Fruit fly (Drosophila melanogaster) whole organism, prepupa: ENCODE data around the gene CG11563.

ENCODE experiments used
- Blimp-1 ChIP-seq: fragments of 200-800 bp; sonication (Bioruptor generic); optimal IDR thresholded peaks from 3 replicates; lab custom pipeline; 2017; ENCODE audit warnings: missing biosample characterization, missing genetic modification characterization, mild to moderate bottlenecking, moderate library complexity, missing genetic modification reagents
- CG10669 ChIP-seq: fragments of 200-800 bp; sonication (Bioruptor generic); optimal IDR thresholded peaks from 3 replicates; lab custom pipeline; 2018; ENCODE audit warnings: missing biosample characterization, mild to moderate bottlenecking, missing genetic modification characterization, moderate library complexity
- CG11294 ChIP-seq: fragments of 200-800 bp; sonication (Bioruptor generic); IDR thresholded peaks from 2 replicates; pipeline ENCODE4 v1.3.6; 2022; ENCODE audit warnings: missing biosample characterization, missing genetic modification characterization
- CG11762 ChIP-seq: fragments of 200-800 bp; sonication (Bioruptor generic); optimal IDR thresholded peaks from 3 replicates; lab custom pipeline; 2016; ENCODE audit warnings: missing biosample characterization, missing genetic modification characterization; ENCODE audit not compliant: insufficient read depth
- CG11902 ChIP-seq: fragments of 200-800 bp; sonication (Bioruptor generic); optimal IDR thresholded peaks from 3 replicates; lab custom pipeline; 2016; ENCODE audit warnings: missing biosample characterization, missing genetic modification characterization
- CG15336 ChIP-seq: fragments of 200-800 bp; sonication (Bioruptor generic); IDR thresholded peaks from 2 replicates; pipeline ENCODE4 v1.3.6; 2022; ENCODE audit warnings: missing biosample characterization, missing genetic modification characterization
- CG3032 ChIP-seq: fragments of 200-800 bp; optimal IDR thresholded peaks from 2 replicates; lab custom pipeline; 2019; ENCODE audit warnings: missing biosample characterization, mild to moderate bottlenecking, missing genetic modification characterization, moderate library complexity
- CG31627 ChIP-seq: fragments of 200-800 bp; sonication (Bioruptor generic); optimal IDR thresholded peaks from 3 replicates; lab custom pipeline; 2016; ENCODE audit warnings: missing biosample characterization, missing genetic modification characterization
- CG32006 ChIP-seq: fragments of 200-800 bp; sonication (Bioruptor generic); optimal IDR thresholded peaks from 3 replicates; lab custom pipeline; 2017; ENCODE audit warnings: missing biosample characterization, mild to moderate bottlenecking, missing genetic modification characterization
- CG34406 ChIP-seq: fragments of 200-800 bp; sonication (Bioruptor generic); optimal IDR thresholded peaks from 3 replicates; lab custom pipeline; 2016; ENCODE audit warnings: missing biosample characterization, missing genetic modification characterization
- CG3919 ChIP-seq: fragments of 200-800 bp; sonication (Bioruptor generic); optimal IDR thresholded peaks from 3 replicates; lab custom pipeline; 2016; ENCODE audit warnings: missing biosample characterization, missing genetic modification characterization
- CG6163 ChIP-seq: fragments of 200-800 bp; sonication (Bioruptor generic); IDR thresholded peaks from 3 replicates; pipeline ENCODE4 v1.3.6; 2022; ENCODE audit warnings: missing biosample characterization, missing genetic modification characterization
- CG6808 ChIP-seq: fragments of 200-800 bp; sonication (Bioruptor generic); optimal IDR thresholded peaks from 3 replicates; lab custom pipeline; 2017; ENCODE audit warnings: missing biosample characterization, missing genetic modification characterization, mild to moderate bottlenecking, moderate library complexity, missing genetic modification reagents
- CG7368 ChIP-seq: fragments of 200-800 bp; sonication (Bioruptor generic); optimal IDR thresholded peaks from 3 replicates; lab custom pipeline; 2016; ENCODE audit warnings: missing biosample characterization, missing genetic modification characterization
- CG8319 ChIP-seq: fragments of 200-800 bp; sonication (Bioruptor generic); optimal IDR thresholded peaks from 3 replicates; lab custom pipeline; 2016; ENCODE audit warnings: missing biosample characterization, missing genetic modification characterization
- CG9139 ChIP-seq: fragments of 200-800 bp; sonication (Bioruptor generic); optimal IDR thresholded peaks from 3 replicates; lab custom pipeline; 2017; ENCODE audit warnings: missing biosample characterization, mild to moderate bottlenecking, missing genetic modification characterization
- Eip75B ChIP-seq: fragments of 200-800 bp; sonication (Bioruptor generic); optimal IDR thresholded peaks from 3 replicates; lab custom pipeline; 2016; ENCODE audit warnings: missing biosample characterization, missing genetic modification characterization
- Eip78C ChIP-seq: fragments of 200-800 bp; sonication (Bioruptor generic); peaks from one replicate; lab custom pipeline; 2016; ENCODE audit warnings: missing biosample characterization, missing genetic modification characterization
- Eip93F ChIP-seq: fragments of 200-800 bp; sonication (Bioruptor generic); optimal IDR thresholded peaks from 2 replicates; lab custom pipeline; 2016; ENCODE audit warnings: missing biosample characterization, mild to moderate bottlenecking, missing genetic modification characterization
- Ets21C ChIP-seq: fragments of 200-800 bp; sonication (Bioruptor generic); optimal IDR thresholded peaks from 3 replicates; lab custom pipeline; 2016; ENCODE audit warnings: missing biosample characterization, missing genetic modification characterization
- Ets96B ChIP-seq: fragments of 200-800 bp; optimal IDR thresholded peaks from 2 replicates; lab custom pipeline; 2019; ENCODE audit warnings: missing biosample characterization, mild to moderate bottlenecking, missing genetic modification characterization, moderate library complexity
- Gug ChIP-seq: fragments of 200-800 bp; sonication (Bioruptor generic); IDR thresholded peaks from 2 replicates; pipeline ENCODE4 v1.3.6; 2022; ENCODE audit warnings: missing biosample characterization, missing genetic modification characterization
- Hr4 ChIP-seq: fragments of 200-800 bp; sonication (Bioruptor generic); optimal IDR thresholded peaks from 3 replicates; lab custom pipeline; 2016; ENCODE audit warnings: missing biosample characterization, missing genetic modification characterization
- Lpt ChIP-seq: fragments of 200-800 bp; sonication (Bioruptor generic); optimal IDR thresholded peaks from 3 replicates; lab custom pipeline; 2016; ENCODE audit warnings: missing biosample characterization, missing genetic modification characterization
- OdsH ChIP-seq: fragments of 200-800 bp; sonication (Bioruptor generic); optimal IDR thresholded peaks from 3 replicates; lab custom pipeline; 2016; ENCODE audit warnings: missing biosample characterization, missing genetic modification characterization
- Sox102F ChIP-seq: fragments of 200-800 bp; sonication (Bioruptor generic); optimal IDR thresholded peaks from 2 replicates; lab custom pipeline; 2016; ENCODE audit warnings: missing biosample characterization, mild to moderate bottlenecking, missing genetic modification characterization
- Sox14 ChIP-seq: fragments of 200-800 bp; sonication (Bioruptor generic); optimal IDR thresholded peaks from 3 replicates; lab custom pipeline; 2016; ENCODE audit warnings: missing biosample characterization, missing genetic modification characterization
- Sox15 ChIP-seq: fragments of 200-800 bp; sonication (Bioruptor generic); optimal IDR thresholded peaks from 3 replicates; lab custom pipeline; 2016; ENCODE audit warnings: missing biosample characterization, missing genetic modification characterization
- cyc ChIP-seq: fragments of 200-800 bp; sonication (Bioruptor generic); optimal IDR thresholded peaks from 3 replicates; lab custom pipeline; 2016; ENCODE audit warnings: missing biosample characterization, missing genetic modification characterization
- dac ChIP-seq: fragments of 200-800 bp; sonication (Bioruptor generic); optimal IDR thresholded peaks from 2 replicates; lab custom pipeline; 2017; ENCODE audit warnings: missing biosample characterization, mild to moderate bottlenecking, missing genetic modification characterization
- dsx ChIP-seq: fragments of 200-800 bp; optimal IDR thresholded peaks from 3 replicates; lab custom pipeline; 2019; ENCODE audit warnings: missing biosample characterization, mild to moderate bottlenecking, missing genetic modification characterization, moderate library complexity; ENCODE audit not compliant: poor library complexity, severe bottlenecking
- eg ChIP-seq: fragments of 200-800 bp; sonication (Bioruptor generic); IDR thresholded peaks from 3 replicates; pipeline ENCODE4 v1.3.6; 2022; ENCODE audit warnings: missing biosample characterization, missing genetic modification characterization
- fd85E ChIP-seq: fragments of 200-800 bp; sonication (Bioruptor generic); optimal IDR thresholded peaks from 3 replicates; lab custom pipeline; 2016; ENCODE audit warnings: missing biosample characterization, missing genetic modification characterization
- fkh ChIP-seq: fragments of 200-800 bp; sonication (Bioruptor generic); optimal IDR thresholded peaks from 3 replicates; lab custom pipeline; 2017; ENCODE audit warnings: missing biosample characterization, mild to moderate bottlenecking, missing genetic modification characterization, moderate library complexity
- lz ChIP-seq: fragments of 200-800 bp; sonication (Bioruptor generic); optimal IDR thresholded peaks from 3 replicates; lab custom pipeline; 2016; ENCODE audit warnings: missing biosample characterization, missing genetic modification characterization
- salr ChIP-seq, 2 experiments: fragments of 200-800 bp; sonication (Bioruptor generic); optimal IDR thresholded peaks; 3 replicates each; lab custom pipeline; 2016 to 2018; ENCODE audit warnings: missing biosample characterization in 2 of 2, missing genetic modification characterization in 2 of 2, mild to moderate bottlenecking in 1 of 2
- spab ChIP-seq: fragments of 200-800 bp; sonication (Bioruptor generic); optimal IDR thresholded peaks from 2 replicates; lab custom pipeline; 2017; ENCODE audit warnings: missing biosample characterization, mild to moderate bottlenecking, missing genetic modification characterization, missing genetic modification reagents
- ss ChIP-seq, 2 experiments: fragments of 200-800 bp; sonication (Bioruptor generic); optimal IDR thresholded peaks; 2 replicates in 1 of 2; 3 replicates in 1 of 2; lab custom pipeline; 2017 to 2018; ENCODE audit warnings: mild to moderate bottlenecking in 2 of 2, missing biosample characterization in 2 of 2, missing genetic modification characterization in 2 of 2, moderate library complexity in 1 of 2
- svp ChIP-seq: fragments of 200-800 bp; sonication (Bioruptor generic); peaks from one replicate; lab custom pipeline; 2016; ENCODE audit warnings: missing biosample characterization, missing genetic modification characterization
- topi ChIP-seq: fragments of 200-800 bp; sonication (Bioruptor generic); optimal IDR thresholded peaks from 3 replicates; lab custom pipeline; 2016; ENCODE audit warnings: missing biosample characterization, missing genetic modification characterization

Gene CG11563

DNA sequence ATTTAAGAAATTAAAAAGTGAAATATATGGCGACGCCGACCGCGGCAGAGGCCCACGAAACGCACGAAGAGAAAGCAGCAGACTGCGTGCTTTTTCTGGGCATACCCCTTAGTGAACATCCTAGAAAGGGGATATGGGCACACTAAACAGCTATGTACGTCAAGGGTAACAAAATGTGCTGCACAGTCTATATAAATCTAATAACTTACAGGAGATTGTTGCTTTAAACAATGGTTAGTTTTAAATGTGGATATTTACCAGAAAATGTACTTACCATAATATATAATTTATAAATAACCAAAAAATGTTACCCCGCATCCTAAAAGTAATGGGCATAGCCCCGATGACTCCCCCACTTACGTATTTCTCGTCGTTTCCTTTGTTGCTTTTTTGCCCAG, 18.7 kb upstream of the CG11563 start (continued):
- TF ChIP-seq Gug (GFP tag; lab: Robert Waterston, UW) = no peak
- TF ChIP-seq CG11762 (GFP tag; lab: Kevin White, UChicago) = peak; percentile 2
- peak; percentile 13 for TF ChIP-seq lz (GFP tag; lab: Kevin White, UChicago)
- TF ChIP-seq CG31627 (GFP tag; lab: Kevin White, UChicago) = peak; percentile 28
- TF ChIP-seq CG32006 (GFP tag; lab: Kevin White, UChicago) = peak; percentile 45
- TF ChIP-seq Sox15 (GFP tag; lab: Kevin White, UChicago) = peak; percentile 16
- no peak for TF ChIP-seq dac (GFP tag; lab: Kevin White, UChicago)
- TF ChIP-seq CG6163 = no peak
- peak; percentile 39 for TF ChIP-seq CG3032 (tag; lab: Kevin White, UChicago)
- TF ChIP-seq Ets96B (tag; lab: Kevin White, UChicago) = peak; percentile 8
- peak; percentile 44 for TF ChIP-seq CG8319 (GFP tag; lab: Kevin White, UChicago)
- TF ChIP-seq CG3919 (GFP tag; lab: Kevin White, UChicago) = peak; percentile 31
- peak; percentile 35 for TF ChIP-seq Hr4 (GFP tag; lab: Kevin White, UChicago)
- peak; percentile 46 for TF ChIP-seq topi (GFP tag; lab: Kevin White, UChicago)
- peak; percentile 47 for TF ChIP-seq CG34406 (GFP tag; lab: Kevin White, UChicago)
- peak; percentile 40 for TF ChIP-seq Blimp-1 (GFP tag; lab: Kevin White, UChicago)
- TF ChIP-seq salr (GFP tag; optimal IDR thresholded peaks at IDR 0.05; lab: Kevin White, UChicago) = no peak
- TF ChIP-seq CG10669 (GFP tag; lab: Kevin White, UChicago) = no peak
- TF ChIP-seq CG11294 (GFP tag; lab: Robert Waterston, UW) = no peak
- TF ChIP-seq cyc (GFP tag; lab: Kevin White, UChicago) = peak; percentile 59
- no peak for TF ChIP-seq CG9139 (GFP tag; lab: Kevin White, UChicago)
- TF ChIP-seq Eip93F (GFP tag; lab: Kevin White, UChicago) = peak; percentile 6
- TF ChIP-seq fkh (GFP tag; lab: Kevin White, UChicago) = no peak

DNA sequence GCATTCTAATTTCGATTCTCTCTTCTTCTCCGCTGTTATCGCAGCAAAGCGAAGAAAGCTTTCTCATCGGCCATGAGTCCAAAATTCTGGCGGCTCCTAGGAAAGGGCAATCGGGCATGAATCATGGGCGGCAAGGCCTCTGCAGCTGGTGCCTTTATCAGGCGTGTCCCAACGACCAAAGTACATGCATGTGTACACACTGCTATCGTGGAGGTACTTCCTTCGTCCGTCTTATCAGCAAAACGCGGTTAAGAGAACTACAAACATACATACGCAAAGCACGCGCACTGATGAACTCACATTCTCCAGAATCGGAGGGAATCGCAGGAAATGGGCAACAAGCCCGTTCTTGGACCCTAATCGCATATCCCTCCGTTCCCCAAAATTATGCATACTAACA, 17.9 kb upstream of the CG11563 start:
- peak; percentile 16 for TF ChIP-seq fkh (GFP tag; lab: Kevin White, UChicago)
- TF ChIP-seq svp (GFP tag; lab: Kevin White, UChicago) = peak; percentile 65
- 0 out of 3 replicates have a peak, but pooled peaks have one; percentile 18 for TF ChIP-seq eg (GFP tag; lab: Robert Waterston, UW)
- peak; percentile 6 for TF ChIP-seq Eip78C (GFP tag; lab: Kevin White, UChicago)
- no peak for TF ChIP-seq Ets21C
- no peak for TF ChIP-seq CG11902
- TF ChIP-seq ss (GFP tag; optimal IDR thresholded peaks at IDR 0.05; lab: Kevin White, UChicago) = peak; percentile 25 to 32

DNA sequence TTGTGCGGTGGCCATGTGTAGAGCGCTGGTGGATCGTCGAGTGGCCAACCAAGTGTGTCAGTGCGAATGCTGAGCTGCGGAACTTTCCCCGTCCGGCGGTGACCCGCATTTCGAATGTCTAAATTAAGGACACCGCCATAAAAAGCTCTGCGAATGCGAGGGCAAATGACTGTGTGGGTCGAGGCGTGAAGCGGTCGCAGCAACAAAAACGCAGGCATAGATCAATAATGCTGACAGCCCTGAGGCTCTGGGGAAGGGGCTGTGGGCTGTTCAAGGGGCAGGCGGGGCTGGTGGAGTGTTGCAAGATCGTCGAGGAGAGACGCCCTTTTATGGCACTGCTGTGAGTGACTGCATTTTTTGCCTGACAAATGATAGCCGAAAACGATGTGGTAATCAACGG, 17.3 kb upstream of the CG11563 start:
- TF ChIP-seq CG7368 (GFP tag; lab: Kevin White, UChicago) (no peak), CG6808 (GFP tag; lab: Kevin White, UChicago) (no peak), CG11762 (GFP tag; lab: Kevin White, UChicago) (no peak), Eip75B (GFP tag; lab: Kevin White, UChicago) (no peak), ss (GFP tag; optimal IDR thresholded peaks at IDR 0.05; lab: Kevin White, UChicago) (no peak), dac (GFP tag; lab: Kevin White, UChicago) (no peak), cyc (GFP tag; lab: Kevin White, UChicago) (no peak)

DNA sequence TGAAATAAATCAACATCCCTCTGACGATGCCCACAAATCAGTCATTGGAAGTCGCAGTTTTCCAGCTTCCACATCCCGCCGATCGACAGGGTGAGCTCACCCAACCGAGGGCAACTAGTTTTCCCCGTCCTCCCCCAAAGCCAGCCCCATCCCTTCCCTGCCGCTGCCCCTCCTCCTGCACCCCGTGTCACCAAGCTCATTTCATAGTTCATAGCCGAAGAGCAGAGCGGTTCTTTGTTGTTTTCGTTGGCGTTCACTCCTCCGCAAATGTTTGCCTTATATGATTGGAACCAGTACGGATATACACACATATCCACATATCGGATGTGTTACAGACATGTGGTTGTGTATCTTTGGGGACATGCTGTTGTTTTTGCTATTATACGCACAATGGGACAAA, 16.7 kb upstream of the CG11563 start:
- no peak for TF ChIP-seq CG11762 (GFP tag; lab: Kevin White, UChicago)
- TF ChIP-seq fkh (GFP tag; lab: Kevin White, UChicago) = peak; percentile 4
- TF ChIP-seq CG32006 (GFP tag; lab: Kevin White, UChicago) = no peak
- TF ChIP-seq Eip93F (GFP tag; lab: Kevin White, UChicago) = no peak
- TF ChIP-seq spab (GFP tag; lab: Kevin White, UChicago) = no peak
- peak; percentile 10 for TF ChIP-seq dsx (GFP tag; lab: Kevin White, UChicago)
- TF ChIP-seq Sox102F (GFP tag; lab: Kevin White, UChicago) = no peak
- no peak for TF ChIP-seq Sox14 (GFP tag; lab: Kevin White, UChicago)
- TF ChIP-seq CG11902 = no peak
- no peak for TF ChIP-seq eg (GFP tag; lab: Robert Waterston, UW)
- no peak for TF ChIP-seq Hr4 (GFP tag; lab: Kevin White, UChicago)
- TF ChIP-seq CG15336 = 0 out of 2 replicates have a peak, but pooled peaks have one; percentile 10
- TF ChIP-seq CG6808 (GFP tag; lab: Kevin White, UChicago) = peak; percentile 1
- TF ChIP-seq OdsH (GFP tag; lab: Kevin White, UChicago) = no peak
- no peak for TF ChIP-seq CG8319 (GFP tag; lab: Kevin White, UChicago)
- no peak for TF ChIP-seq Eip78C (GFP tag; lab: Kevin White, UChicago)
- no peak for TF ChIP-seq fd85E
- no peak for TF ChIP-seq Lpt (GFP tag; lab: Kevin White, UChicago)
- TF ChIP-seq CG10669 (GFP tag; lab: Kevin White, UChicago) = no peak
- no peak for TF ChIP-seq topi (GFP tag; lab: Kevin White, UChicago)
